Worm (Caenorhabditis elegans) whole organism, L4 larva: ENCODE measurements around the gene W02A2.8.

Source experiments
- F10B5.3 ChIP-seq: sonication (generic microtip); optimal IDR thresholded peaks from 2 replicates; lab custom pipeline; 2016; ENCODE audit warnings: mild to moderate bottlenecking, missing genetic modification characterization, missing compliant biosample characterization
- F26F4.8 ChIP-seq: fragments of 200-800 bp; sonication (Bioruptor generic); conservative IDR thresholded peaks from 2 replicates; pipeline ENCODE4 v1.3.6; 2022; ENCODE audit warnings: missing genetic modification characterization, missing compliant biosample characterization
- F49E8.2 ChIP-seq: sonication (generic microtip); optimal IDR thresholded peaks from 2 replicates; lab custom pipeline; 2016; ENCODE audit warnings: missing compliant biosample characterization, mild to moderate bottlenecking, missing genetic modification characterization, borderline replicate concordance
- T20F7.1 ChIP-seq: fragments of 200-800 bp; sonication (Bioruptor generic); optimal IDR thresholded peaks from 2 replicates; lab custom pipeline; 2018; ENCODE audit warnings: mild to moderate bottlenecking, missing genetic modification characterization, missing compliant biosample characterization
- Y105C5A.15 ChIP-seq: fragments of 200-800 bp; sonication (Bioruptor generic); IDR thresholded peaks from 2 replicates; pipeline ENCODE4 v1.3.6; 2022; ENCODE audit warnings: missing genetic modification characterization, missing compliant biosample characterization
- Y48G9A.11 ChIP-seq: fragments of 200-800 bp; sonication (Bioruptor generic); IDR thresholded peaks from 2 replicates; pipeline ENCODE4 v1.3.6; 2022; ENCODE audit warnings: missing genetic modification reagents, missing genetic modification characterization, missing compliant biosample characterization
- Y5F2A.4 ChIP-seq: fragments of 200-800 bp; sonication (Bioruptor generic); optimal IDR thresholded peaks from 2 replicates; lab custom pipeline; 2018; ENCODE audit warnings: mild to moderate bottlenecking, missing genetic modification characterization, missing compliant biosample characterization
- ceh-20 ChIP-seq: fragments of 200-800 bp; sonication (Bioruptor generic); IDR thresholded peaks from 2 replicates; pipeline ENCODE4 v1.3.6; 2022; ENCODE audit warnings: missing genetic modification reagents, missing genetic modification characterization, missing compliant biosample characterization
- ces-1 ChIP-seq: fragments of 150-350 bp; sonication (generic microtip); optimal IDR thresholded peaks from 4 replicates; lab custom pipeline; 2014; ENCODE audit warnings: missing biosample characterization, missing genetic modification reagents, missing genetic modification characterization
- daf-12 ChIP-seq: fragments of 150-350 bp; optimal IDR thresholded peaks from 2 replicates; lab custom pipeline; 2014; ENCODE audit warnings: missing biosample characterization, missing genetic modification reagents, missing genetic modification characterization
- dmd-6 ChIP-seq: fragments of 200-800 bp; sonication (Bioruptor generic); IDR thresholded peaks from 2 replicates; pipeline ENCODE4 v1.3.6; 2022; ENCODE audit warnings: missing genetic modification reagents, missing genetic modification characterization, missing compliant biosample characterization
- dmd-9 ChIP-seq: fragments of 200-800 bp; sonication (Bioruptor generic); IDR thresholded peaks from 2 replicates; pipeline ENCODE4 v1.3.6; 2022; ENCODE audit warnings: missing genetic modification reagents, missing genetic modification characterization, missing compliant biosample characterization
- egl-43 ChIP-seq: fragments of 200-800 bp; sonication (Bioruptor generic); IDR thresholded peaks from 2 replicates; pipeline ENCODE4 v1.3.6; 2022; ENCODE audit warnings: missing genetic modification reagents, missing genetic modification characterization, missing compliant biosample characterization
- fos-1 ChIP-seq: fragments of 150-350 bp; optimal IDR thresholded peaks from 2 replicates; lab custom pipeline; 2014; ENCODE audit warnings: missing biosample characterization, missing genetic modification characterization
- hif-1 ChIP-seq, 2 experiments: sonication (generic microtip); optimal IDR thresholded peaks; 2 replicates each; lab custom pipeline; 2016 to 2017; ENCODE audit warnings: missing compliant biosample characterization in 2 of 2, missing genetic modification characterization in 2 of 2, missing genetic modification reagents in 2 of 2, missing genotype in 2 of 2, mild to moderate bottlenecking in 1 of 2
- hlh-11 ChIP-seq: fragments of 200-800 bp; sonication (Bioruptor generic); optimal IDR thresholded peaks from 2 replicates; lab custom pipeline; 2018; ENCODE audit warnings: mild to moderate bottlenecking, missing genetic modification characterization, missing compliant biosample characterization
- jun-1 ChIP-seq: fragments of 150-350 bp; optimal IDR thresholded peaks from 2 replicates; lab custom pipeline; 2014; ENCODE audit warnings: missing biosample characterization, missing genetic modification reagents, missing genetic modification characterization
- lin-1 ChIP-seq: fragments of 200-800 bp; sonication (Bioruptor generic); IDR thresholded peaks from 2 replicates; pipeline ENCODE4 v1.3.6; 2022; ENCODE audit warnings: missing genetic modification reagents, missing genetic modification characterization, missing compliant biosample characterization
- lin-38 ChIP-seq: fragments of 200-800 bp; sonication (Bioruptor generic); IDR thresholded peaks from 2 replicates; pipeline ENCODE4 v1.3.6; 2022; ENCODE audit warnings: missing genetic modification reagents, missing genetic modification characterization, missing compliant biosample characterization
- lin-39 ChIP-seq: fragments of 150-350 bp; optimal IDR thresholded peaks from 2 replicates; lab custom pipeline; 2014; ENCODE audit warnings: missing biosample characterization, missing genetic modification reagents, missing genetic modification characterization
- madf-5 ChIP-seq, 2 experiments: fragments of 200-800 bp; sonication (Bioruptor generic); IDR thresholded peaks; 2 replicates each; pipeline ENCODE4 v1.3.6; 2022; ENCODE audit warnings: missing compliant biosample characterization in 2 of 2, missing genetic modification characterization in 2 of 2
- madf-9 ChIP-seq: fragments of 200-800 bp; sonication (Bioruptor generic); conservative IDR thresholded peaks from 2 replicates; pipeline ENCODE4 v1.3.6; 2022; ENCODE audit warnings: missing genetic modification reagents, missing genetic modification characterization, missing compliant biosample characterization
- mdl-1 ChIP-seq, 2 experiments: fragments of 150-350 bp in 1 of 2; sonication (generic microtip) in 1 of 2; optimal IDR thresholded peaks; 2 replicates each; lab custom pipeline; 2014 to 2017; ENCODE audit warnings: missing biosample characterization in 2 of 2, missing genetic modification characterization in 2 of 2
- mxl-2 ChIP-seq: fragments of 200-800 bp; sonication (Bioruptor generic); conservative IDR thresholded peaks from 2 replicates; pipeline ENCODE4 v1.3.6; 2022; ENCODE audit warnings: missing genetic modification reagents, missing genetic modification characterization, missing compliant biosample characterization
- nhr-102 ChIP-seq: sonication (generic microtip); optimal IDR thresholded peaks from 2 replicates; lab custom pipeline; 2016; ENCODE audit warnings: mild to moderate bottlenecking, missing genetic modification characterization, moderate library complexity, missing compliant biosample characterization
- nhr-25 ChIP-seq: sonication (generic microtip); optimal IDR thresholded peaks from 2 replicates; lab custom pipeline; 2017; ENCODE audit warnings: missing genetic modification characterization, mild to moderate bottlenecking, missing compliant biosample characterization, antibody characterized with exemption, moderate library complexity, borderline replicate concordance; ENCODE audit not compliant: insufficient read depth
- nhr-41 ChIP-seq: fragments of 200-800 bp; sonication (Bioruptor generic); IDR thresholded peaks from 2 replicates; pipeline ENCODE4 v1.3.6; 2022; ENCODE audit warnings: missing genetic modification reagents, missing genetic modification characterization, missing compliant biosample characterization
- nhr-42 ChIP-seq: fragments of 200-800 bp; sonication (Bioruptor generic); IDR thresholded peaks from 2 replicates; pipeline ENCODE4 v1.3.6; 2022; ENCODE audit warnings: missing genetic modification characterization, missing compliant biosample characterization
- pha-4 ChIP-seq, 2 experiments: fragments of 150-350 bp in 1 of 2; fragments of 200-800 bp in 1 of 2; sonication (Bioruptor generic) in 1 of 2; IDR thresholded peaks in 1 of 2; optimal IDR thresholded peaks in 1 of 2; 2 replicates each; pipeline versions ENCODE4 v1.3.6 to Lab custom; 2014 to 2022; ENCODE audit warnings: missing genetic modification characterization in 2 of 2, missing genetic modification reagents in 2 of 2, missing biosample characterization in 1 of 2, missing compliant biosample characterization in 1 of 2
- rbr-2 ChIP-seq: sonication (generic microtip); optimal IDR thresholded peaks from 2 replicates; lab custom pipeline; 2016; ENCODE audit warnings: missing genotype, missing genetic modification characterization, missing compliant biosample characterization
- sdz-12 ChIP-seq: fragments of 200-800 bp; sonication (Bioruptor generic); optimal IDR thresholded peaks from 2 replicates; lab custom pipeline; 2018; ENCODE audit warnings: mild to moderate bottlenecking, missing genetic modification characterization, missing compliant biosample characterization
- set-16 ChIP-seq: fragments of 200-800 bp; sonication (Bioruptor generic); IDR thresholded peaks from 2 replicates; pipeline ENCODE4 v1.3.6; 2022; ENCODE audit warnings: missing genetic modification reagents, missing genetic modification characterization, missing compliant biosample characterization
- snpc-1.2 ChIP-seq: fragments of 200-800 bp; sonication (Bioruptor generic); IDR thresholded peaks from 2 replicates; pipeline ENCODE4 v1.3.6; 2022; ENCODE audit warnings: missing genetic modification reagents, missing genetic modification characterization, missing compliant biosample characterization
- snpc-4 ChIP-seq: fragments of 150-350 bp; optimal IDR thresholded peaks from 2 replicates; lab custom pipeline; 2014; ENCODE audit warnings: missing biosample characterization, missing genetic modification characterization
- unc-130 ChIP-seq: sonication (generic microtip); optimal IDR thresholded peaks from 2 replicates; lab custom pipeline; 2016; ENCODE audit warnings: missing genetic modification reagents, missing genetic modification characterization, missing compliant biosample characterization
- unc-62 ChIP-seq, 3 experiments: fragments of 150-350 bp in 1 of 3; sonication (generic microtip); optimal IDR thresholded peaks in 2 of 3; peaks in 1 of 3; 1 replicate in 1 of 3; 2 replicates in 2 of 3; lab custom pipeline; 2014 to 2017; ENCODE audit warnings: missing biosample characterization in 3 of 3, missing genetic modification characterization in 3 of 3, missing genetic modification reagents in 3 of 3, missing genotype in 1 of 3
- vab-7 ChIP-seq: fragments of 200-800 bp; sonication (Bioruptor generic); IDR thresholded peaks from 2 replicates; pipeline ENCODE4 v1.3.6; 2022; ENCODE audit warnings: missing genetic modification reagents, missing genetic modification characterization, missing compliant biosample characterization
- zfp-3 ChIP-seq: fragments of 200-800 bp; sonication (Bioruptor generic); conservative IDR thresholded peaks from 2 replicates; pipeline ENCODE4 v1.3.6; 2022; ENCODE audit warnings: missing genetic modification reagents, missing genetic modification characterization, missing compliant biosample characterization
- zip-11 ChIP-seq: fragments of 200-800 bp; sonication (Bioruptor generic); IDR thresholded peaks from 2 replicates; pipeline ENCODE4 v1.3.6; 2022; ENCODE audit warnings: missing genetic modification characterization, missing compliant biosample characterization
- ztf-7 ChIP-seq: fragments of 150-350 bp; optimal IDR thresholded peaks from 2 replicates; lab custom pipeline; 2014; ENCODE audit warnings: missing biosample characterization, missing genetic modification characterization

W02A2.8 gene

DNA sequence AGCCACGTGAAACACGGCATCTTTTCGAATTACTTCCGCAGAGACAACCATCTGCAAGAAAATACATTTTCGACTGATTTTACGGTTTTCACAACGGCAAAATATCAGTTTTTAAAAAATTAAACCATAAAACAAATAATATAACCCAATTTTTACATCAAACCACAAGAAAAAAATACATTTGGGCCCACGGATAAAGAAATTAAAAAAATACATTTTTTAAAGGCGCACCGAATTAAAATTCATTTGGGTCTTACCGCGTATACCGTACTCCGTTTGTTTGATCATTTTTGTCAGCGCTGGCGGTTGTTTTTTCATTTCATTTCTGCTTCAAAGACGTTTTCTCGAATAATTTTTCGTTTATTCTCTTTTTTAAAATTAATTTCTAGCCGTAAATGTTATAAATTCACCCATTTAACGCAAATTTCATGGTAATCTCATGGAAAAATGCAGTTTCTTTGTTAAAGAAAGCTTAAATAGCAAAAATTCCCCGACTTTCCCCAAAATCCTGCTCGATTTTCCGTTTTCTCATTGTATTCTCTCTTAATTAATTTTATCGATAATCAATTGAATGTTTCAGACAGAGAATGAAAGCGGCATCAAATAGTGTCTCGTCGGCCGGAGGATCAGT is 5.1 kb downstream of the W02A2.8 start, which contains the start of the genes rec-8 and mex-5:
Gene rec-8 (minus strand): TSS at position 51 of the 631 bp plus-strand sequence.
Gene mex-5 (plus strand): TSS at position 581 of the 631 bp plus-strand sequence.
- TF ChIP-seq dmd-6 (GFP tag; lab: Robert Waterston, UW) (no peak), unc-62 (GFP tag; optimal IDR thresholded peaks at IDR 0.05 in 1 of 2; lab: Kevin White, UChicago) (peak in 1 of 2 experiments; percentile 70), unc-62 (tag; optimal IDR thresholded peaks at IDR 0.05; lab: Kevin White, UChicago) (no peak), lin-38 (GFP tag; lab: Robert Waterston, UW) (no peak), vab-7 (GFP tag; lab: Robert Waterston, UW) (no peak), hlh-11 (tag; lab: Kevin White, UChicago) (no peak), F49E8.2 (tag; lab: Kevin White, UChicago) (peak; percentile 22), Y48G9A.11 (GFP tag; lab: Robert Waterston, UW) (0 out of 2 replicates have a peak, but pooled peaks have one; percentile 8), zip-11 (GFP tag; lab: Robert Waterston, UW) (no peak), madf-5 (GFP tag; IDR thresholded peaks at IDR 0.05; lab: Robert Waterston, UW) (no peak), snpc-1.2 (GFP tag; lab: Robert Waterston, UW) (peak; percentile 69), zfp-3 (GFP tag; lab: Robert Waterston, UW) (no peak), unc-130 (GFP tag; lab: Kevin White, UChicago) (peak; percentile 91)

DNA sequence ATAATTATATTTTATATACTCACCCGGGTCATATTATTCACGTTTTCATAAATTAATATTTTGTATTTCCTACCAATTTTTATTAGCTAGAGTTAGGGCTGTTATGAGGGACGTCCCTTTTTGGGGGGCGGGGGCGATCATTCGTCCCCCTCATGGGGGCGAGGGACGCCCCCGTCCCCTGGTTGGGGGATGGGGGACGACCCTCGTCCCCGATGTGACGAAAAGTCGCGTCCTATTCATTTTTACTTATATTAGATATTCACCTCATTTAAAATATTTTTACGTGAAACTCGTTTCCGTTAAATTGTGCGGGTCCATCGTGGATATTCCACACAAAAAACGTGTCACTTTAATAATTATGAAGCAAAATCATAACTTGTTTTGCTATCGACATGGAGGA is 9.8 kb downstream of the W02A2.8 start, which contains the start of gene W02A2.12:
Gene W02A2.12 (minus strand): TSS at position 240 of the 400 bp plus-strand sequence.
- TF ChIP-seq snpc-4 (tag; lab: Kevin White, UChicago): no peak
- TF ChIP-seq unc-62 (GFP tag; optimal IDR thresholded peaks at IDR 0.05 in 1 of 2; lab: Kevin White, UChicago): no peak
- no peak for TF ChIP-seq unc-62 (tag; optimal IDR thresholded peaks at IDR 0.05; lab: Kevin White, UChicago)
- no peak for TF ChIP-seq nhr-102 (tag; lab: Kevin White, UChicago)
- TF ChIP-seq nhr-42: no peak
- TF ChIP-seq pha-4 (GFP tag; IDR thresholded peaks at IDR 0.05; lab: Robert Waterston, UW): peak; percentile 77; the same call in 1 of the 2 replicates
- TF ChIP-seq pha-4 (tag; optimal IDR thresholded peaks at IDR 0.05; lab: Kevin White, UChicago): no peak
- TF ChIP-seq dmd-9 (GFP tag; lab: Robert Waterston, UW): no peak
- TF ChIP-seq lin-39 (tag; lab: Kevin White, UChicago): no peak
- TF ChIP-seq F49E8.2 (tag; lab: Kevin White, UChicago): no peak
- no peak for TF ChIP-seq hif-1 (tag; optimal IDR thresholded peaks at IDR 0.05; lab: Kevin White, UChicago)
- TF ChIP-seq ces-1: no peak
- TF ChIP-seq nhr-25 (tag; lab: Kevin White, UChicago): no peak
- peak; percentile 78 for TF ChIP-seq set-16 (GFP tag; lab: Robert Waterston, UW)
- no peak for TF ChIP-seq fos-1
- TF ChIP-seq nhr-41 (GFP tag; lab: Robert Waterston, UW): no peak
- no peak for TF ChIP-seq daf-12 (tag; lab: Kevin White, UChicago)
- TF ChIP-seq dmd-6 (GFP tag; lab: Robert Waterston, UW): no peak
- 0 out of 2 replicates have a peak, but pooled peaks have one; percentile 34 for TF ChIP-seq Y105C5A.15 (GFP tag; lab: Robert Waterston, UW)
- no peak for TF ChIP-seq F10B5.3 (tag; lab: Kevin White, UChicago)
- no peak for TF ChIP-seq madf-9
- TF ChIP-seq lin-38 (GFP tag; lab: Robert Waterston, UW): peak; percentile 31; the same call in 1 of the 2 replicates
- TF ChIP-seq egl-43 (GFP tag; lab: Robert Waterston, UW): peak; percentile 44; the same call in 1 of the 2 replicates
- no peak for TF ChIP-seq F26F4.8 (GFP tag; lab: Robert Waterston, UW)

DNA sequence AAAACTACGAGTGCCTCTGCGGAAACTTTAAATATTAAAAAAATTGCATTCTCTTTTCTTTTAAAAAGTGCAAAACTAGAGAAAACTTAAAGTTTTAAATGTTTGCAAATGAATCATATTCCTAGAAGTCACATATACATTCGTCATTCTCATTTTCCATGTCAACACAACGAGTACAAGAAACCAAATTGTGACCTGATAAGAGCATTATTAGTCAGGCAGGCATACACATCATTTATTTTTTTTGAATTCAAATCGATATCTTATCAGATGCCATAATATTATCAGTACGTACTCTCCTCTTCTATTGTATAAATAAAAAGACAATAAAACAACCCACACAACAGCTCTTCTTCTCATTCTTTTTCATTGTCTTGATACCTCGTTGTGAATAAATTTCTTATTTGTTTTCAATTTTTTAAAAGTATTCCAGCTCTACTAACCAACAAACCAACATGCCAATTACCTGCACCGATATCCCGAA is 11.1 kb downstream of the W02A2.8 start, which contains the start of gene W02A2.9:
Gene W02A2.9 (plus strand): TSS at position 434 of the 484 bp plus-strand sequence.
- no peak for TF ChIP-seq set-16 (GFP tag; lab: Robert Waterston, UW)
- TF ChIP-seq sdz-12 (GFP tag; lab: Kevin White, UChicago): no peak
- TF ChIP-seq daf-12 (tag; lab: Kevin White, UChicago): no peak
- no peak for TF ChIP-seq unc-62 (GFP tag; optimal IDR thresholded peaks at IDR 0.05 in 1 of 2; lab: Kevin White, UChicago)
- TF ChIP-seq unc-62 (tag; optimal IDR thresholded peaks at IDR 0.05; lab: Kevin White, UChicago): no peak
- TF ChIP-seq Y5F2A.4 (GFP tag; lab: Kevin White, UChicago): no peak
- TF ChIP-seq pha-4 (GFP tag; IDR thresholded peaks at IDR 0.05; lab: Robert Waterston, UW): no peak
- no peak for TF ChIP-seq pha-4 (tag; optimal IDR thresholded peaks at IDR 0.05; lab: Kevin White, UChicago)
- no peak for TF ChIP-seq T20F7.1 (GFP tag; lab: Kevin White, UChicago)
- no peak for TF ChIP-seq ceh-20
- TF ChIP-seq snpc-4 (tag; lab: Kevin White, UChicago): no peak
- TF ChIP-seq ztf-7: no peak
- TF ChIP-seq F26F4.8 (GFP tag; lab: Robert Waterston, UW): no peak
- TF ChIP-seq mxl-2 (GFP tag; lab: Robert Waterston, UW): no peak
- TF ChIP-seq nhr-102 (tag; lab: Kevin White, UChicago): no peak
- peak in 1 of 2 experiments; percentile 57 for TF ChIP-seq hif-1 (tag; optimal IDR thresholded peaks at IDR 0.05; lab: Kevin White, UChicago)
- TF ChIP-seq Y48G9A.11 (GFP tag; lab: Robert Waterston, UW): no peak
- TF ChIP-seq rbr-2: no peak
- no peak for TF ChIP-seq lin-1 (GFP tag; lab: Robert Waterston, UW)
- TF ChIP-seq mdl-1 (tag; optimal IDR thresholded peaks at IDR 0.05; lab: Kevin White, UChicago): peak in 1 of 2 experiments; percentile 37
- TF ChIP-seq jun-1: no peak
- TF ChIP-seq dmd-9 (GFP tag; lab: Robert Waterston, UW): no peak
